Worm (Caenorhabditis elegans): ENCODE data around the gene F35F10.7.

- TF ChIP-seq nhr-11 (tag; optimal IDR thresholded peaks at IDR 0.05) (no peak), snpc-4 (tag; optimal IDR thresholded peaks at IDR 0.05) (no peak)
Observed at ce11 chrV:3236610-3237009, 50.6 kb downstream of the F35F10.7 start, which contains the start of the genes K08D9.9 and str-16.
